Fruit fly (Drosophila melanogaster) Kc167 (cell line): ENCODE measurements around the gene Osi17.

Source experiments
- insv ChIP-seq: fragments of >200 bp; optimal IDR thresholded peaks from 3 replicates; lab custom pipeline; 2018; ENCODE audit warnings: missing external identifiers
- psq ChIP-seq: fragments of >200 bp; optimal IDR thresholded peaks from 2 replicates; lab custom pipeline; 2017; ENCODE audit warnings: missing external identifiers

- TF ChIP-seq psq (no peak), insv (no peak)
Observed at dm6 chr3R:6303738-6304137, 7.8 kb upstream of the Osi17 start, which contains the start of gene CG46396.
